Fruit fly (Drosophila melanogaster) whole organism, embryonic: ENCODE results near the gene CG16734.

Source experiments
- BEAF-32 ChIP-seq: fragments of 200-800 bp; sonication (Bioruptor generic); optimal IDR thresholded peaks from 3 replicates; lab custom pipeline; 2017; ENCODE audit warnings: missing biosample characterization, missing genetic modification characterization, mild to moderate bottlenecking, moderate library complexity, missing genetic modification reagents
- C15 ChIP-seq: fragments of 200-800 bp; sonication (Bioruptor generic); IDR thresholded peaks from 3 replicates; pipeline ENCODE4 v1.3.6; 2022; ENCODE audit warnings: missing biosample characterization, missing genetic modification characterization
- CG12299 ChIP-seq: fragments of 200-800 bp; sonication (Bioruptor generic); optimal IDR thresholded peaks from 2 replicates; lab custom pipeline; 2018; ENCODE audit warnings: missing biosample characterization, mild to moderate bottlenecking, missing genetic modification characterization
- CG12769 ChIP-seq: fragments of 200-800 bp; sonication (Bioruptor generic); optimal IDR thresholded peaks from 2 replicates; lab custom pipeline; 2019; ENCODE audit warnings: missing biosample characterization, mild to moderate bottlenecking, missing genetic modification characterization, moderate library complexity
- CG14014 ChIP-seq: fragments of 200-800 bp; sonication (Bioruptor generic); IDR thresholded peaks from 2 replicates; pipeline ENCODE4 v1.3.6; 2022; ENCODE audit warnings: missing biosample characterization, missing genetic modification characterization
- CG1602 ChIP-seq: fragments of 200-800 bp; sonication (Bioruptor generic); optimal IDR thresholded peaks from 3 replicates; lab custom pipeline; 2016; ENCODE audit warnings: missing biosample characterization, missing genetic modification characterization
- CG16863 ChIP-seq: fragments of 200-800 bp; sonication (Bioruptor generic); optimal IDR thresholded peaks from 3 replicates; lab custom pipeline; 2016; ENCODE audit warnings: missing biosample characterization, missing genetic modification characterization
- CG17359 ChIP-seq: fragments of 200-800 bp; sonication (Bioruptor generic); optimal IDR thresholded peaks from 3 replicates; lab custom pipeline; 2018; ENCODE audit warnings: missing biosample characterization, mild to moderate bottlenecking, missing genetic modification characterization, moderate library complexity
- CG18262 ChIP-seq: fragments of 200-800 bp; optimal IDR thresholded peaks from 3 replicates; lab custom pipeline; 2019; ENCODE audit warnings: missing biosample characterization, mild to moderate bottlenecking, missing genetic modification characterization, moderate library complexity
- CG1832 ChIP-seq: fragments of 200-800 bp; sonication (Bioruptor generic); optimal IDR thresholded peaks from 2 replicates; lab custom pipeline; 2017; ENCODE audit warnings: missing biosample characterization, mild to moderate bottlenecking, missing genetic modification characterization, inconsistent platforms
- CG18599 ChIP-seq: fragments of 200-800 bp; sonication (Bioruptor generic); optimal IDR thresholded peaks from 3 replicates; lab custom pipeline; 2017; ENCODE audit warnings: missing biosample characterization, missing genetic modification characterization, mild to moderate bottlenecking, moderate library complexity, missing genetic modification reagents
- CG2678 ChIP-seq: fragments of 200-800 bp; sonication (Bioruptor generic); optimal IDR thresholded peaks from 3 replicates; lab custom pipeline; 2019; ENCODE audit warnings: missing biosample characterization, mild to moderate bottlenecking, missing genetic modification characterization, moderate library complexity
- CG3281 ChIP-seq: fragments of 200-800 bp; sonication (Bioruptor generic); optimal IDR thresholded peaks from 3 replicates; lab custom pipeline; 2017; ENCODE audit warnings: missing biosample characterization, mild to moderate bottlenecking, missing genetic modification characterization
- CG34224 ChIP-seq: fragments of 200-800 bp; sonication (Bioruptor generic); IDR thresholded peaks from 3 replicates; pipeline ENCODE4 v1.3.6; 2022; ENCODE audit warnings: missing biosample characterization, missing genetic modification characterization; ENCODE audit not compliant: partially characterized antibody
- CG6854 ChIP-seq: fragments of 200-800 bp; sonication (Bioruptor generic); optimal IDR thresholded peaks from 3 replicates; lab custom pipeline; 2017; ENCODE audit warnings: missing biosample characterization, mild to moderate bottlenecking, missing genetic modification characterization
- CG7987 ChIP-seq: fragments of 200-800 bp; sonication (Bioruptor generic); optimal IDR thresholded peaks from 2 replicates; lab custom pipeline; 2018; ENCODE audit warnings: missing biosample characterization, mild to moderate bottlenecking, missing genetic modification characterization, moderate library complexity
- Camta ChIP-seq: fragments of 200-800 bp; sonication (Bioruptor generic); optimal IDR thresholded peaks from 2 replicates; lab custom pipeline; 2016; ENCODE audit warnings: missing biosample characterization, missing genetic modification characterization
- Dfd ChIP-seq, 2 experiments: fragments of >200 bp; optimal IDR thresholded peaks; 2 replicates each; lab custom pipeline; 2017; ENCODE audit warnings: missing biosample characterization in 2 of 2, missing genetic modification characterization in 2 of 2
- Elba2 ChIP-seq: fragments of 200-800 bp; sonication (Bioruptor generic); optimal IDR thresholded peaks from 3 replicates; lab custom pipeline; 2016; ENCODE audit warnings: missing biosample characterization, missing genetic modification characterization
- HLH3B ChIP-seq: fragments of 200-800 bp; sonication (Bioruptor generic); IDR thresholded peaks from 2 replicates; pipeline ENCODE4 v1.3.6; 2022; ENCODE audit warnings: missing biosample characterization, missing genetic modification characterization
- HLH54F ChIP-seq: fragments of 200-800 bp; sonication (Bioruptor generic); optimal IDR thresholded peaks from 3 replicates; lab custom pipeline; 2016; ENCODE audit warnings: missing biosample characterization, missing genetic modification characterization
- HmgZ ChIP-seq: fragments of 200-800 bp; sonication (Bioruptor generic); optimal IDR thresholded peaks from 2 replicates; lab custom pipeline; 2018; ENCODE audit warnings: missing biosample characterization, mild to moderate bottlenecking, missing genetic modification characterization
- Mrtf ChIP-seq: fragments of 200-800 bp; sonication (Bioruptor generic); IDR thresholded peaks from 3 replicates; pipeline ENCODE4 v1.3.6; 2022; ENCODE audit warnings: missing biosample characterization, missing genetic modification characterization
- Nf-YB ChIP-seq: fragments of 200-800 bp; sonication (Bioruptor generic); optimal IDR thresholded peaks from 3 replicates; lab custom pipeline; 2019; ENCODE audit warnings: missing biosample characterization, mild to moderate bottlenecking, missing genetic modification characterization, moderate library complexity
- Nf-YC ChIP-seq: fragments of 200-800 bp; optimal IDR thresholded peaks from 3 replicates; lab custom pipeline; 2019; ENCODE audit warnings: missing biosample characterization, mild to moderate bottlenecking, missing genetic modification characterization, moderate library complexity
- NfI ChIP-seq: fragments of 200-800 bp; sonication (Bioruptor generic); optimal IDR thresholded peaks from 3 replicates; lab custom pipeline; 2018; ENCODE audit warnings: missing biosample characterization, mild to moderate bottlenecking, missing genetic modification characterization, moderate library complexity
- PHDP ChIP-seq: fragments of 200-800 bp; sonication (Bioruptor generic); optimal IDR thresholded peaks from 3 replicates; lab custom pipeline; 2018; ENCODE audit warnings: missing biosample characterization, mild to moderate bottlenecking, missing genetic modification characterization, moderate library complexity
- Sox102F ChIP-seq: fragments of 200-800 bp; sonication (Bioruptor generic); optimal IDR thresholded peaks from 2 replicates; lab custom pipeline; 2018; ENCODE audit warnings: missing biosample characterization, mild to moderate bottlenecking, missing genetic modification characterization, moderate library complexity
- ase ChIP-seq: fragments of 200-800 bp; sonication (Bioruptor generic); IDR thresholded peaks from 3 replicates; pipeline ENCODE4 v1.3.6; 2022; ENCODE audit warnings: missing biosample characterization, missing genetic modification characterization
- corto ChIP-seq: fragments of 200-800 bp; sonication (Bioruptor generic); optimal IDR thresholded peaks from 2 replicates; lab custom pipeline; 2016; ENCODE audit warnings: missing biosample characterization, mild to moderate bottlenecking, missing genetic modification characterization, moderate library complexity
- crc ChIP-seq: fragments of 200-800 bp; sonication (Bioruptor generic); optimal IDR thresholded peaks from 2 replicates; lab custom pipeline; 2016; ENCODE audit warnings: missing biosample characterization, missing genetic modification characterization
- crp ChIP-seq, 2 experiments: fragments of 200-800 bp; sonication (Bioruptor generic); optimal IDR thresholded peaks; 2 replicates in 1 of 2; 3 replicates in 1 of 2; lab custom pipeline; 2017; ENCODE audit warnings: missing biosample characterization in 2 of 2, missing genetic modification characterization in 2 of 2, mild to moderate bottlenecking in 1 of 2, moderate library complexity in 1 of 2
- dimm ChIP-seq: fragments of 200-800 bp; sonication (Bioruptor generic); IDR thresholded peaks from 2 replicates; pipeline ENCODE4 v1.3.6; 2022; ENCODE audit warnings: missing biosample characterization, missing genetic modification characterization
- fu2 ChIP-seq: fragments of 200-800 bp; sonication (Bioruptor generic); optimal IDR thresholded peaks from 2 replicates; lab custom pipeline; 2016; ENCODE audit warnings: missing biosample characterization, missing genetic modification characterization
- grau ChIP-seq: fragments of 200-800 bp; optimal IDR thresholded peaks from 3 replicates; lab custom pipeline; 2019; ENCODE audit warnings: missing biosample characterization, mild to moderate bottlenecking, missing genetic modification characterization, moderate library complexity
- jing ChIP-seq: fragments of 200-800 bp; sonication (Bioruptor generic); optimal IDR thresholded peaks from 2 replicates; lab custom pipeline; 2018; ENCODE audit warnings: missing biosample characterization, mild to moderate bottlenecking, missing genetic modification characterization
- kay ChIP-seq: fragments of 200-800 bp; sonication (Bioruptor generic); optimal IDR thresholded peaks from 2 replicates; lab custom pipeline; 2016; ENCODE audit warnings: missing biosample characterization, missing genetic modification characterization
- klu ChIP-seq: fragments of 200-800 bp; sonication (Bioruptor generic); IDR thresholded peaks from 2 replicates; pipeline ENCODE4 v1.3.6; 2022; ENCODE audit warnings: missing biosample characterization, missing genetic modification characterization
- lab ChIP-seq: fragments of 200-800 bp; sonication (Bioruptor generic); optimal IDR thresholded peaks from 3 replicates; lab custom pipeline; 2017; ENCODE audit warnings: missing biosample characterization, missing genetic modification characterization, mild to moderate bottlenecking, moderate library complexity, missing genetic modification reagents
- lov ChIP-seq, 2 experiments: fragments of 200-800 bp in 1 of 2; fragments of >200 bp in 1 of 2; sonication (Bioruptor generic) in 1 of 2; IDR thresholded peaks in 1 of 2; optimal IDR thresholded peaks in 1 of 2; 2 replicates in 1 of 2; 3 replicates in 1 of 2; pipeline versions ENCODE4 v1.3.6 to Lab custom; 2017 to 2022; ENCODE audit warnings: missing biosample characterization in 1 of 2, missing genetic modification characterization in 1 of 2
- nau ChIP-seq: fragments of 200-800 bp; sonication (Bioruptor generic); optimal IDR thresholded peaks from 3 replicates; lab custom pipeline; 2017; ENCODE audit warnings: missing biosample characterization, mild to moderate bottlenecking, missing genetic modification characterization, missing genetic modification reagents
- pfk ChIP-seq: fragments of 200-800 bp; sonication (Bioruptor generic); optimal IDR thresholded peaks from 2 replicates; lab custom pipeline; 2018; ENCODE audit warnings: missing biosample characterization, mild to moderate bottlenecking, missing genetic modification characterization, moderate library complexity
- ranshi ChIP-seq: fragments of 200-800 bp; sonication (Bioruptor generic); IDR thresholded peaks from 2 replicates; pipeline ENCODE4 v1.3.6; 2022; ENCODE audit warnings: missing biosample characterization, missing genetic modification characterization
- schlank ChIP-seq: fragments of 200-800 bp; sonication (Bioruptor generic); optimal IDR thresholded peaks from 2 replicates; lab custom pipeline; 2018; ENCODE audit warnings: missing biosample characterization, mild to moderate bottlenecking, missing genetic modification characterization
- so ChIP-seq: fragments of 200-800 bp; sonication (Bioruptor generic); IDR thresholded peaks from 3 replicates; pipeline ENCODE4 v1.3.6; 2022; ENCODE audit warnings: missing biosample characterization, missing genetic modification characterization
- stc ChIP-seq: fragments of 200-800 bp; sonication (Bioruptor generic); IDR thresholded peaks from 2 replicates; pipeline ENCODE4 v1.3.6; 2022; ENCODE audit warnings: missing biosample characterization, missing genetic modification characterization
- stwl ChIP-seq: fragments of 200-800 bp; sonication (Bioruptor generic); optimal IDR thresholded peaks from 3 replicates; lab custom pipeline; 2018; ENCODE audit warnings: missing biosample characterization, mild to moderate bottlenecking, missing genetic modification characterization, moderate library complexity

The CG16734 gene

dm6 chr3R:9220064-9220864 lies 34.6 kb upstream of the CG16734 start (continued):
- TF ChIP-seq ranshi (GFP tag; lab: Robert Waterston, UW), result peak; percentile 40; the same call in 1 of the 2 replicates
- TF ChIP-seq corto (GFP tag; lab: Kevin White, UChicago), result no peak
- no peak for TF ChIP-seq dimm (GFP tag; lab: Robert Waterston, UW)
- TF ChIP-seq pfk (GFP tag; lab: Kevin White, UChicago), result peak; percentile 60
- peak; percentile 4 for TF ChIP-seq CG18262 (tag; lab: Kevin White, UChicago)
- peak; percentile 64 for TF ChIP-seq CG34224 (GFP tag; lab: Robert Waterston, UW)
- no peak for TF ChIP-seq stwl (tag; lab: Kevin White, UChicago)
- TF ChIP-seq ase (GFP tag; lab: Robert Waterston, UW), result 0 out of 3 replicates have a peak, but pooled peaks have one; percentile 43
- peak; percentile 86 for TF ChIP-seq Elba2 (GFP tag; lab: Kevin White, UChicago)
- no peak for TF ChIP-seq CG7987 (GFP tag; lab: Kevin White, UChicago)
- no peak for TF ChIP-seq nau (GFP tag; lab: Kevin White, UChicago)
- TF ChIP-seq Nf-YB, result peak; percentile 10
- no peak for TF ChIP-seq Dfd (GFP tag; optimal IDR thresholded peaks at IDR 0.05; lab: Kevin White, UChicago)
- peak; percentile 61 for TF ChIP-seq lab (GFP tag; lab: Kevin White, UChicago)
- peak; percentile 14 for TF ChIP-seq fu2
- 0 out of 3 replicates have a peak, but pooled peaks have one; percentile 36 for TF ChIP-seq so (GFP tag; lab: Robert Waterston, UW)
- no peak for TF ChIP-seq CG16863 (GFP tag; lab: Kevin White, UChicago)
- peak; percentile 21 for TF ChIP-seq crc (GFP tag; lab: Kevin White, UChicago)
- peak; percentile 40 for TF ChIP-seq CG12769 (tag; lab: Kevin White, UChicago)
- no peak for TF ChIP-seq kay
- peak; percentile 36; the same call in 1 of the 2 replicates for TF ChIP-seq stc (GFP tag; lab: Robert Waterston, UW)
- no peak for TF ChIP-seq lov (optimal IDR thresholded peaks at IDR 0.05; lab: Kevin White, UChicago)
- TF ChIP-seq lov (GFP tag; IDR thresholded peaks at IDR 0.05; lab: Robert Waterston, UW), result no peak
- TF ChIP-seq HmgZ (tag; lab: Kevin White, UChicago), result peak; percentile 44
- TF ChIP-seq CG3281 (GFP tag; lab: Kevin White, UChicago), result peak; percentile 50
- peak; percentile 28 for TF ChIP-seq CG17359 (tag; lab: Kevin White, UChicago)
- TF ChIP-seq PHDP (tag; lab: Kevin White, UChicago), result peak; percentile 59
- peak; percentile 34 for TF ChIP-seq Nf-YC (tag; lab: Kevin White, UChicago)
- TF ChIP-seq CG6854, result peak; percentile 15
- no peak for TF ChIP-seq C15
- no peak for TF ChIP-seq klu (GFP tag; lab: Robert Waterston, UW)
- peak; percentile 41 for TF ChIP-seq grau (tag; lab: Kevin White, UChicago)
- no peak for TF ChIP-seq Mrtf
- TF ChIP-seq Sox102F (GFP tag; lab: Kevin White, UChicago), result peak; percentile 31
- TF ChIP-seq NfI, result peak; percentile 35
- TF ChIP-seq CG1832 (GFP tag; lab: Kevin White, UChicago), result peak; percentile 80
- TF ChIP-seq BEAF-32, result no peak
- TF ChIP-seq CG2678 (tag; lab: Kevin White, UChicago), result peak; percentile 37
- no peak for TF ChIP-seq HLH3B (GFP tag; lab: Robert Waterston, UW)
- peak; percentile 62 for TF ChIP-seq CG18599 (GFP tag; lab: Kevin White, UChicago)
- peak; percentile 59 for TF ChIP-seq HLH54F (GFP tag; lab: Kevin White, UChicago)
- TF ChIP-seq CG12299 (tag; lab: Kevin White, UChicago), result peak; percentile 21
- peak; percentile 0 for TF ChIP-seq CG1602 (GFP tag; lab: Kevin White, UChicago)
- TF ChIP-seq CG14014, result peak; percentile 66
- TF ChIP-seq jing (GFP tag; lab: Kevin White, UChicago), result no peak
- no peak for TF ChIP-seq crp (GFP tag; optimal IDR thresholded peaks at IDR 0.05; lab: Kevin White, UChicago)
- peak; percentile 49 for TF ChIP-seq Camta (GFP tag; lab: Kevin White, UChicago)
- TF ChIP-seq schlank, result no peak
